Worm (Caenorhabditis elegans) whole organism, L4 larva: Measurements from ENCODE around the gene abts-3.
A peak's percentile ranks its signal among the peaks of the same experiment; 100 is the strongest.

Experiments used
- F49E8.2 ChIP-seq: sonication (generic microtip); optimal IDR thresholded peaks from 2 replicates; lab custom pipeline; 2016; ENCODE audit warnings: missing compliant biosample characterization, mild to moderate bottlenecking, missing genetic modification characterization, borderline replicate concordance
- R02D3.7 ChIP-seq: fragments of 150-350 bp; sonication (generic microtip); optimal IDR thresholded peaks from 3 replicates; lab custom pipeline; 2014; ENCODE audit warnings: missing biosample characterization, missing genetic modification characterization
- Y48G9A.11 ChIP-seq: fragments of 200-800 bp; sonication (Bioruptor generic); IDR thresholded peaks from 2 replicates; pipeline ENCODE4 v1.3.6; 2022; ENCODE audit warnings: missing genetic modification reagents, missing genetic modification characterization, missing compliant biosample characterization
- Y5F2A.4 ChIP-seq: fragments of 200-800 bp; sonication (Bioruptor generic); optimal IDR thresholded peaks from 2 replicates; lab custom pipeline; 2018; ENCODE audit warnings: mild to moderate bottlenecking, missing genetic modification characterization, missing compliant biosample characterization
- Y75B8A.6 ChIP-seq: fragments of 200-800 bp; sonication (Bioruptor generic); IDR thresholded peaks from 2 replicates; pipeline ENCODE4 v1.3.6; 2022; ENCODE audit warnings: missing genetic modification reagents, missing genetic modification characterization, missing compliant biosample characterization
- ZK546.5 ChIP-seq, 2 experiments: sonication (generic microtip); optimal IDR thresholded peaks; 2 replicates each; lab custom pipeline; 2017; ENCODE audit warnings: missing biosample characterization in 2 of 2, missing genetic modification characterization in 2 of 2
- ceh-28 ChIP-seq: fragments of 150-350 bp; optimal IDR thresholded peaks from 2 replicates; lab custom pipeline; 2014; ENCODE audit warnings: missing biosample characterization, missing genetic modification reagents, missing genetic modification characterization
- ceh-32 ChIP-seq: sonication (generic microtip); optimal IDR thresholded peaks from 2 replicates; lab custom pipeline; 2016; ENCODE audit warnings: mild to moderate bottlenecking, missing genetic modification characterization, missing compliant biosample characterization; ENCODE audit not compliant: poor library complexity
- ces-1 ChIP-seq: fragments of 150-350 bp; sonication (generic microtip); optimal IDR thresholded peaks from 4 replicates; lab custom pipeline; 2014; ENCODE audit warnings: missing biosample characterization, missing genetic modification reagents, missing genetic modification characterization
- ctbp-1 ChIP-seq: fragments of 200-800 bp; sonication (Bioruptor generic); IDR thresholded peaks from 2 replicates; pipeline ENCODE4 v1.3.6; 2022; ENCODE audit warnings: missing genetic modification reagents, missing genetic modification characterization, missing compliant biosample characterization
- daf-16 ChIP-seq, 3 experiments: sonication (generic microtip); optimal IDR thresholded peaks; 2 replicates each; lab custom pipeline; 2016 to 2017; ENCODE audit warnings: missing genetic modification characterization in 3 of 3, missing genetic modification reagents in 3 of 3, mild to moderate bottlenecking in 2 of 3, missing compliant biosample characterization in 2 of 3, missing biosample characterization in 1 of 3, moderate library complexity in 1 of 3
- dmd-8 ChIP-seq: fragments of 200-800 bp; sonication (Bioruptor generic); IDR thresholded peaks from 2 replicates; pipeline ENCODE4 v1.3.6; 2022; ENCODE audit warnings: missing genetic modification characterization, missing compliant biosample characterization
- dpl-1 ChIP-seq: fragments of 150-350 bp; optimal IDR thresholded peaks from 2 replicates; lab custom pipeline; 2014; ENCODE audit warnings: missing biosample characterization, missing genetic modification reagents, missing genetic modification characterization
- fkh-10 ChIP-seq: fragments of 150-350 bp; optimal IDR thresholded peaks from 2 replicates; lab custom pipeline; 2014; ENCODE audit warnings: missing biosample characterization, missing genetic modification reagents, missing genetic modification characterization
- gei-8 ChIP-seq: fragments of 200-800 bp; sonication (Bioruptor generic); optimal IDR thresholded peaks from 2 replicates; lab custom pipeline; 2018; ENCODE audit warnings: mild to moderate bottlenecking, missing genetic modification characterization, missing compliant biosample characterization
- hif-1 ChIP-seq, 2 experiments: sonication (generic microtip); optimal IDR thresholded peaks; 2 replicates each; lab custom pipeline; 2016 to 2017; ENCODE audit warnings: missing compliant biosample characterization in 2 of 2, missing genetic modification characterization in 2 of 2, missing genetic modification reagents in 2 of 2, missing genotype in 2 of 2, mild to moderate bottlenecking in 1 of 2
- hlh-30 ChIP-seq: sonication (generic microtip); optimal IDR thresholded peaks from 2 replicates; lab custom pipeline; 2017; ENCODE audit warnings: antibody characterized with exemption, mild to moderate bottlenecking, missing genetic modification characterization, missing compliant biosample characterization; ENCODE audit not compliant: insufficient read depth
- lin-38 ChIP-seq: fragments of 200-800 bp; sonication (Bioruptor generic); IDR thresholded peaks from 2 replicates; pipeline ENCODE4 v1.3.6; 2022; ENCODE audit warnings: missing genetic modification reagents, missing genetic modification characterization, missing compliant biosample characterization
- madf-5 ChIP-seq, 2 experiments: fragments of 200-800 bp; sonication (Bioruptor generic); IDR thresholded peaks; 2 replicates each; pipeline ENCODE4 v1.3.6; 2022; ENCODE audit warnings: missing compliant biosample characterization in 2 of 2, missing genetic modification characterization in 2 of 2
- mes-2 ChIP-seq: sonication (generic microtip); optimal IDR thresholded peaks from 2 replicates; lab custom pipeline; 2016; ENCODE audit warnings: missing genotype, mild to moderate bottlenecking, missing genetic modification characterization, missing compliant biosample characterization; ENCODE audit not compliant: poor library complexity, severe bottlenecking
- nhr-10 ChIP-seq: fragments of 150-350 bp; optimal IDR thresholded peaks from 2 replicates; lab custom pipeline; 2014; ENCODE audit warnings: missing biosample characterization, missing genetic modification characterization
- nhr-11 ChIP-seq: fragments of 150-350 bp; optimal IDR thresholded peaks from 2 replicates; lab custom pipeline; 2014; ENCODE audit warnings: missing biosample characterization, missing genetic modification characterization
- nhr-28 ChIP-seq: fragments of 150-350 bp; optimal IDR thresholded peaks from 2 replicates; lab custom pipeline; 2014; ENCODE audit warnings: missing biosample characterization, missing genetic modification characterization
- nhr-41 ChIP-seq: fragments of 200-800 bp; sonication (Bioruptor generic); IDR thresholded peaks from 2 replicates; pipeline ENCODE4 v1.3.6; 2022; ENCODE audit warnings: missing genetic modification reagents, missing genetic modification characterization, missing compliant biosample characterization
- nhr-77 ChIP-seq: fragments of 150-350 bp; optimal IDR thresholded peaks from 2 replicates; lab custom pipeline; 2014; ENCODE audit warnings: missing biosample characterization, missing genetic modification characterization
- saeg-2 ChIP-seq: fragments of 200-800 bp; sonication (Bioruptor generic); IDR thresholded peaks from 2 replicates; pipeline ENCODE4 v1.3.6; 2022; ENCODE audit warnings: missing genetic modification reagents, missing genetic modification characterization, missing compliant biosample characterization
- sdz-12 ChIP-seq: fragments of 200-800 bp; sonication (Bioruptor generic); optimal IDR thresholded peaks from 2 replicates; lab custom pipeline; 2018; ENCODE audit warnings: mild to moderate bottlenecking, missing genetic modification characterization, missing compliant biosample characterization
- spr-3 ChIP-seq: fragments of 200-800 bp; sonication (Bioruptor generic); optimal IDR thresholded peaks from 2 replicates; lab custom pipeline; 2018; ENCODE audit warnings: mild to moderate bottlenecking, missing genetic modification characterization, missing compliant biosample characterization
- unc-130 ChIP-seq: sonication (generic microtip); optimal IDR thresholded peaks from 2 replicates; lab custom pipeline; 2016; ENCODE audit warnings: missing genetic modification reagents, missing genetic modification characterization, missing compliant biosample characterization
- unc-62 ChIP-seq, 3 experiments: fragments of 150-350 bp in 1 of 3; sonication (generic microtip); optimal IDR thresholded peaks in 2 of 3; peaks in 1 of 3; 1 replicate in 1 of 3; 2 replicates in 2 of 3; lab custom pipeline; 2014 to 2017; ENCODE audit warnings: missing biosample characterization in 3 of 3, missing genetic modification characterization in 3 of 3, missing genetic modification reagents in 3 of 3, missing genotype in 1 of 3
- zag-1 ChIP-seq: fragments of 150-350 bp; optimal IDR thresholded peaks from 2 replicates; lab custom pipeline; 2014; ENCODE audit warnings: missing biosample characterization, missing genetic modification characterization
- zfp-2 ChIP-seq: sonication (generic microtip); optimal IDR thresholded peaks from 2 replicates; lab custom pipeline; 2016; ENCODE audit warnings: mild to moderate bottlenecking, missing genetic modification characterization, missing compliant biosample characterization
- ztf-7 ChIP-seq: fragments of 150-350 bp; optimal IDR thresholded peaks from 2 replicates; lab custom pipeline; 2014; ENCODE audit warnings: missing biosample characterization, missing genetic modification characterization

The abts-3 gene

DNA sequence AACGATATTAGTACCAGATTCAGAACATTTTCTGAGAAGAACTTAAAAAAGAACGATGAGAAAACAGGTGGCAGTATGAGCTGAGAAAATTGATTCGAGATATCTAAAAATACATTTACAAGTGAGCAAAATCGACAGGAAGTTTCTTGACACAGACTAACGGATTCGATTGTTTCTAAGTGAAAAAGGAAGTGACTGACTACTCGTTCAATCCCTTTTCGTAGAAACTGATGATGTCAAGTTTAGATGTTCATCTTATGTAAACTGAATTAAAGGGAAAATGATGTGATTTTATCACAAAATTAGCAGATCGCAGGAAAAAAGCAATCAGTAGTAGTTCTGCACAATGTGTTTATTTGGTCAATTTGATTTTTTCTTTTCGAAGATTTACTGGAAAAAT, 32.5 kb downstream of the abts-3 start:
- TF ChIP-seq fkh-10 (peak; percentile 15), hif-1 (tag; optimal IDR thresholded peaks at IDR 0.05; lab: Kevin White, UChicago) (no peak), Y5F2A.4 (GFP tag; lab: Kevin White, UChicago) (no peak), nhr-28 (tag; lab: Kevin White, UChicago) (no peak), lin-38 (GFP tag; lab: Robert Waterston, UW) (no peak), ces-1 (GFP tag; lab: Kevin White, UChicago) (peak; percentile 20), nhr-11 (tag; lab: Kevin White, UChicago) (no peak), hlh-30 (tag; lab: Kevin White, UChicago) (no peak), nhr-77 (tag; lab: Kevin White, UChicago) (no peak), ZK546.5 (tag; optimal IDR thresholded peaks at IDR 0.05; lab: Kevin White, UChicago) (no peak), ceh-32 (no peak)

DNA sequence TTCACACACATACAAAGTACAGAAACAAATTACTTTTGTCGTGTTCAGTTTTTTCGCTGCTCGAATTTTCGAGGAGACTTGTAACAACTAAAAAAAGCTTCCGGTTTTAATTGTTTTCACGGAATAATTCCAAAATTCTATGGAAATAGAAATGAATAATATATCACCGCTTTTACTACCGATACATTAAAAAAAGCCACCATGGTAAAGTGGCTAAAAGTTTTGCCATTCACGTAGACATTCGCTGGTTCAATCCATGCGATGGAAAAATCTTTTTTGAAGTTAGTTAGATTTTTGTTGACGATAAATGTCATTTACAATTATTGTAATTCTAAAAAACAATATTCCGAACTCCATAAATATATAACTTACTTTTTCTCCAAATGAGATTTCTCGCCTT, 36.0 kb downstream of the abts-3 start:
- TF ChIP-seq dpl-1 (GFP tag; lab: Kevin White, UChicago), result no peak
- no peak for TF ChIP-seq madf-5 (GFP tag; IDR thresholded peaks at IDR 0.05; lab: Robert Waterston, UW)
- TF ChIP-seq Y48G9A.11 (GFP tag; lab: Robert Waterston, UW), result no peak
- TF ChIP-seq ceh-28 (tag; lab: Kevin White, UChicago), result no peak
- no peak for TF ChIP-seq saeg-2 (GFP tag; lab: Robert Waterston, UW)
- TF ChIP-seq, all 104 proteins: peak for 0

DNA sequence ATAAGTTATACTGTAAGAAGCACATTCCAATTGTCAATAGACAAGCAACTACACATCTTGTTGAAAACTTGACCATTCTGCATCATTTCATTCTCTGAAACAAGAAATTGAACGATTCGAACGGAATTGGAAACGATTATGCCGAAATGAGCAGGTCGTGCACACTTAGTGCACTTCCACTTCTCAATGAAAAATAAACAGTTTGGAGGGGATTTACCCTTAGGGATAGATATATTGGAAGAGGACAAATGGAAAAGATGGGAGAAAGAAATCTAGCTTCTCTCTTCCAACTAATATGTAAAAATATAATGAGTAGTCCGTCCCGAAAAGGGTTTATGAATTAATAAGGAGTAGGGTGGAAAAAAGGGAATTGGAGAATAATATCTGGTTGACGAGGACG, 36.5 kb downstream of the abts-3 start, which contains the start of gene hst-3.1:
hst-3.1 (minus strand) TSS at position 101 of the 400 bp plus-strand sequence.
- TF ChIP-seq mes-2 (no peak), zfp-2 (tag; lab: Kevin White, UChicago) (no peak), ctbp-1 (no peak), hlh-30 (tag; lab: Kevin White, UChicago) (no peak), ZK546.5 (tag; optimal IDR thresholded peaks at IDR 0.05; lab: Kevin White, UChicago) (no peak), F49E8.2 (tag; lab: Kevin White, UChicago) (no peak), R02D3.7 (tag; lab: Kevin White, UChicago) (no peak), ceh-32 (no peak), nhr-41 (GFP tag; lab: Robert Waterston, UW) (no peak), zag-1 (tag; lab: Kevin White, UChicago) (no peak), ztf-7 (tag; lab: Kevin White, UChicago) (no peak), sdz-12 (GFP tag; lab: Kevin White, UChicago) (no peak), nhr-11 (tag; lab: Kevin White, UChicago) (no peak), spr-3 (GFP tag; lab: Kevin White, UChicago) (no peak), unc-62 (GFP tag; optimal IDR thresholded peaks at IDR 0.05 in 1 of 2; lab: Kevin White, UChicago) (no peak), unc-62 (tag; optimal IDR thresholded peaks at IDR 0.05; lab: Kevin White, UChicago) (no peak)

DNA sequence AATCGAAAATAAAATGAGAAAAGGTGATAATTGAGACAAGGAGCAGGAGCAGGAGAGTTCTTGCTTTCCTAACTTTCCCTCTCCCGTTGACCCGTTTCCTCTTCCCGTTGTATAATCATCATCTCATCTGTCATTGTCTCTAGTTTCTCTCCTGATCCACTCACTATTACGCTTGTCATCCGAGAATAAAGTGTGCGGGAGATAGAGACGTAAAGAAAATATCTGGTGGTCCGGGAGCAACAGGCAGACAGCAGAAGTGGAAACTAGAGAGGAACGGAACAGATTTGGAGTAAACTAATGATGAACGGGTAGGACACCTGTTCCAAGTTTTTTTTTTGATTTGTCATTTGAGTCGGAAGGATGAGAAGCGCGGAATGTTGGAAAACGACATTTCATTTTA, 37.5 kb downstream of the abts-3 start:
- no peak for TF ChIP-seq unc-130 (GFP tag; lab: Kevin White, UChicago)
- TF ChIP-seq Y75B8A.6 (GFP tag; lab: Robert Waterston, UW), result no peak
- no peak for TF ChIP-seq nhr-10 (tag; lab: Kevin White, UChicago)
- peak in 1 of 2 experiments; percentile 71 for TF ChIP-seq daf-16 (GFP tag; optimal IDR thresholded peaks at IDR 0.05; lab: Kevin White, UChicago)
- no peak for TF ChIP-seq daf-16 (tag; optimal IDR thresholded peaks at IDR 0.05; lab: Kevin White, UChicago)

DNA sequence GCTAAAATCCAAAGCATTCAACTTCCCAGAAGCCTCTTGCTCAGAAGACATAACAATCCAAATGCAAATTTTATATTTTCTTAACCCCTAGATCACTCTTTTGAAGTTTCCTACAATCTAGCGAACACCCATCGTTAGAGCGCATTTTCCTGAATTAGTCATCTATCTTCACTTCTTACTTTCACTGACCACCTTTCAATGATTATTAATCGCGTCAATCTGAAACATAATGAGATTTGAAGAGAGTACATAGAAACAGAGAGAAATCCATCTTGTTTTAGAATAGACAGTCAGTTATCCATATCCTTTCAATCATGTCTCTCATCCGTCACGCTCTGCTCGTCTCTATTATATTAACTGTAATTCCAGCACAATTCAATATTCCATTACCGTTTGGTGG, 38.5 kb downstream of the abts-3 start, which contains the start of gene F40H3.3:
F40H3.3 (plus strand) TSS at position 280 of the 400 bp plus-strand sequence.
- no peak for TF ChIP-seq gei-8 (GFP tag; lab: Kevin White, UChicago)
- no peak for TF ChIP-seq dmd-8 (GFP tag; lab: Robert Waterston, UW)
- TF ChIP-seq spr-3 (GFP tag; lab: Kevin White, UChicago), result no peak
